Fruit fly (Drosophila melanogaster) whole organism, embryonic: ENCODE results near the gene CSN1b.

Experiments used
- B-H1 ChIP-seq: fragments of 200-800 bp; sonication (Bioruptor generic); IDR thresholded peaks from 3 replicates; pipeline ENCODE4 v1.3.6; 2022; ENCODE audit warnings: missing biosample characterization, missing genetic modification characterization
- C15 ChIP-seq: fragments of 200-800 bp; sonication (Bioruptor generic); IDR thresholded peaks from 3 replicates; pipeline ENCODE4 v1.3.6; 2022; ENCODE audit warnings: missing biosample characterization, missing genetic modification characterization
- CG10321 ChIP-seq: fragments of 200-800 bp; sonication (Bioruptor generic); IDR thresholded peaks from 2 replicates; pipeline ENCODE4 v1.3.6; 2022; ENCODE audit warnings: missing biosample characterization, missing genetic modification characterization
- CG10366 ChIP-seq: fragments of 200-800 bp; sonication (Bioruptor generic); IDR thresholded peaks from 2 replicates; pipeline ENCODE4 v1.3.6; 2022; ENCODE audit warnings: missing biosample characterization, missing genetic modification characterization
- CG10543 ChIP-seq: fragments of 200-800 bp; sonication (Bioruptor generic); optimal IDR thresholded peaks from 3 replicates; lab custom pipeline; 2017; ENCODE audit warnings: missing biosample characterization, mild to moderate bottlenecking, missing genetic modification characterization, moderate library complexity
- CG11085 ChIP-seq: fragments of 200-800 bp; sonication (Bioruptor generic); IDR thresholded peaks from 2 replicates; pipeline ENCODE4 v1.3.6; 2022; ENCODE audit warnings: missing biosample characterization, missing genetic modification characterization
- CG13624 ChIP-seq: fragments of 200-800 bp; sonication (Bioruptor generic); optimal IDR thresholded peaks from 2 replicates; lab custom pipeline; 2016; ENCODE audit warnings: missing biosample characterization, missing genetic modification characterization
- CG16863 ChIP-seq: fragments of 200-800 bp; sonication (Bioruptor generic); optimal IDR thresholded peaks from 3 replicates; lab custom pipeline; 2016; ENCODE audit warnings: missing biosample characterization, missing genetic modification characterization
- CG17359 ChIP-seq: fragments of 200-800 bp; sonication (Bioruptor generic); optimal IDR thresholded peaks from 3 replicates; lab custom pipeline; 2018; ENCODE audit warnings: missing biosample characterization, mild to moderate bottlenecking, missing genetic modification characterization, moderate library complexity
- CG2199 ChIP-seq: fragments of 200-800 bp; sonication (Bioruptor generic); IDR thresholded peaks from 3 replicates; pipeline ENCODE4 v1.3.6; 2022; ENCODE audit warnings: missing biosample characterization, missing genetic modification characterization
- CG33213 ChIP-seq: fragments of 200-800 bp; sonication (Bioruptor generic); optimal IDR thresholded peaks from 3 replicates; lab custom pipeline; 2016; ENCODE audit warnings: missing biosample characterization, missing genetic modification characterization
- CG34224 ChIP-seq: fragments of 200-800 bp; sonication (Bioruptor generic); IDR thresholded peaks from 3 replicates; pipeline ENCODE4 v1.3.6; 2022; ENCODE audit warnings: missing biosample characterization, missing genetic modification characterization; ENCODE audit not compliant: partially characterized antibody
- CG34422 ChIP-seq: fragments of 200-800 bp; sonication (Bioruptor generic); IDR thresholded peaks from 3 replicates; pipeline ENCODE4 v1.3.6; 2022; ENCODE audit warnings: missing biosample characterization, missing genetic modification characterization
- CG3838 ChIP-seq: fragments of 200-800 bp; sonication (Bioruptor generic); optimal IDR thresholded peaks from 3 replicates; lab custom pipeline; 2016; ENCODE audit warnings: missing biosample characterization, missing genetic modification characterization
- CG43689 ChIP-seq: fragments of 200-800 bp; sonication (Bioruptor generic); IDR thresholded peaks from 2 replicates; pipeline ENCODE4 v1.3.6; 2022; ENCODE audit warnings: missing biosample characterization, missing genetic modification characterization
- CG4404 ChIP-seq: fragments of 200-800 bp; sonication (Bioruptor generic); IDR thresholded peaks from 2 replicates; pipeline ENCODE4 v1.3.6; 2022; ENCODE audit warnings: missing biosample characterization, missing genetic modification characterization
- CG6689 ChIP-seq: fragments of 200-800 bp; sonication (Bioruptor generic); IDR thresholded peaks from 2 replicates; pipeline ENCODE4 v1.3.6; 2022; ENCODE audit warnings: missing biosample characterization, missing genetic modification characterization
- CG8281 ChIP-seq: fragments of 200-800 bp; sonication (Bioruptor generic); optimal IDR thresholded peaks from 2 replicates; lab custom pipeline; 2018; ENCODE audit warnings: missing biosample characterization, mild to moderate bottlenecking, missing genetic modification characterization, moderate library complexity
- CG8388 ChIP-seq: fragments of 200-800 bp; sonication (Bioruptor generic); optimal IDR thresholded peaks from 2 replicates; lab custom pipeline; 2019; ENCODE audit warnings: missing biosample characterization, mild to moderate bottlenecking, missing genetic modification characterization, moderate library complexity
- CG8478 ChIP-seq: fragments of >200 bp; optimal IDR thresholded peaks from 2 replicates; lab custom pipeline; 2018
- Camta ChIP-seq: fragments of 200-800 bp; sonication (Bioruptor generic); optimal IDR thresholded peaks from 2 replicates; lab custom pipeline; 2016; ENCODE audit warnings: missing biosample characterization, missing genetic modification characterization
- CoRest ChIP-seq: fragments of 200-800 bp; sonication (Bioruptor generic); optimal IDR thresholded peaks from 3 replicates; lab custom pipeline; 2018; ENCODE audit warnings: missing biosample characterization, mild to moderate bottlenecking, missing genetic modification characterization, moderate library complexity
- D ChIP-seq, 2 experiments: fragments of 200-800 bp in 1 of 2; fragments of >200 bp in 1 of 2; sonication (Bioruptor generic) in 1 of 2; optimal IDR thresholded peaks; 2 replicates in 1 of 2; 3 replicates in 1 of 2; lab custom pipeline; 2017; ENCODE audit warnings: mild to moderate bottlenecking in 1 of 2, missing biosample characterization in 1 of 2, missing genetic modification characterization in 1 of 2, missing genetic modification reagents in 1 of 2
- ERR ChIP-seq: fragments of 200-800 bp; sonication (Bioruptor generic); optimal IDR thresholded peaks from 2 replicates; lab custom pipeline; 2016; ENCODE audit warnings: missing biosample characterization, missing genetic modification characterization
- Eip74EF ChIP-seq, 2 experiments: fragments of 200-800 bp in 1 of 2; fragments of >200 bp in 1 of 2; sonication (Bioruptor generic) in 1 of 2; optimal IDR thresholded peaks; 2 replicates each; lab custom pipeline; 2017 to 2019; ENCODE audit warnings: missing biosample characterization in 2 of 2, missing genetic modification characterization in 2 of 2, mild to moderate bottlenecking in 1 of 2, moderate library complexity in 1 of 2
- H15 ChIP-seq: fragments of 200-800 bp; sonication (Bioruptor generic); IDR thresholded peaks from 3 replicates; pipeline ENCODE4 v1.3.6; 2022; ENCODE audit warnings: missing biosample characterization, missing genetic modification characterization
- Lim3 ChIP-seq: fragments of 200-800 bp; sonication (Bioruptor generic); IDR thresholded peaks from 2 replicates; pipeline ENCODE4 v1.3.6; 2022; ENCODE audit warnings: missing biosample characterization, missing genetic modification characterization
- Opbp ChIP-seq: fragments of 200-800 bp; sonication (Bioruptor generic); IDR thresholded peaks from 3 replicates; pipeline ENCODE4 v1.3.6; 2022; ENCODE audit warnings: missing biosample characterization, missing genetic modification characterization; ENCODE audit not compliant: partially characterized antibody
- Rfx ChIP-seq: fragments of 200-800 bp; sonication (Bioruptor generic); IDR thresholded peaks from 2 replicates; pipeline ENCODE4 v1.3.6; 2022; ENCODE audit warnings: missing biosample characterization, missing genetic modification characterization
- Six4 ChIP-seq: fragments of 200-800 bp; sonication (Bioruptor generic); optimal IDR thresholded peaks from 2 replicates; lab custom pipeline; 2016; ENCODE audit warnings: missing biosample characterization, missing genetic modification characterization
- Usf ChIP-seq: fragments of 200-800 bp; sonication (Bioruptor generic); optimal IDR thresholded peaks from 2 replicates; lab custom pipeline; 2017; ENCODE audit warnings: missing genotype, missing biosample characterization, missing genetic modification characterization
- Xbp1 ChIP-seq: fragments of 200-800 bp; sonication (Bioruptor generic); optimal IDR thresholded peaks from 3 replicates; lab custom pipeline; 2016; ENCODE audit warnings: missing biosample characterization, mild to moderate bottlenecking, missing genetic modification characterization
- ab ChIP-seq: fragments of 200-800 bp; sonication (Bioruptor generic); optimal IDR thresholded peaks from 2 replicates; lab custom pipeline; 2016; ENCODE audit warnings: missing biosample characterization, missing genetic modification characterization
- al ChIP-seq: fragments of 200-800 bp; sonication (Bioruptor generic); IDR thresholded peaks from 2 replicates; pipeline ENCODE4 v1.3.6; 2022; ENCODE audit warnings: missing biosample characterization, missing genetic modification characterization
- az2 ChIP-seq: fragments of 200-800 bp; sonication (Bioruptor generic); optimal IDR thresholded peaks from 3 replicates; lab custom pipeline; 2016; ENCODE audit warnings: missing biosample characterization, missing genetic modification characterization
- bab2 ChIP-seq: fragments of 200-800 bp; sonication (Bioruptor generic); optimal IDR thresholded peaks from 2 replicates; lab custom pipeline; 2016; ENCODE audit warnings: missing biosample characterization, missing genetic modification characterization
- bbx ChIP-seq: fragments of 200-800 bp; sonication (Bioruptor generic); IDR thresholded peaks from 2 replicates; pipeline ENCODE4 v1.3.6; 2022; ENCODE audit warnings: missing biosample characterization, missing genetic modification characterization; ENCODE audit not compliant: partially characterized antibody
- br ChIP-seq: fragments of >200 bp; optimal IDR thresholded peaks from 2 replicates; lab custom pipeline; 2017
- bsh ChIP-seq, 2 experiments: fragments of 200-800 bp; sonication (Bioruptor generic); optimal IDR thresholded peaks; 2 replicates each; lab custom pipeline; 2017 to 2018; ENCODE audit warnings: mild to moderate bottlenecking in 2 of 2, missing biosample characterization in 2 of 2, missing genetic modification characterization in 2 of 2, moderate library complexity in 1 of 2
- danr ChIP-seq: fragments of 200-800 bp; sonication (Bioruptor generic); IDR thresholded peaks from 2 replicates; pipeline ENCODE4 v1.3.6; 2022; ENCODE audit warnings: missing biosample characterization, missing genetic modification characterization
- gsb-n ChIP-seq: fragments of 200-800 bp; sonication (Bioruptor generic); optimal IDR thresholded peaks from 3 replicates; lab custom pipeline; 2018; ENCODE audit warnings: missing biosample characterization, mild to moderate bottlenecking, missing genetic modification characterization
- ham ChIP-seq: fragments of 200-800 bp; sonication (Bioruptor generic); IDR thresholded peaks from 2 replicates; pipeline ENCODE4 v1.3.6; 2022; ENCODE audit warnings: missing biosample characterization, missing genetic modification characterization
- kah ChIP-seq: fragments of 200-800 bp; sonication (Bioruptor generic); optimal IDR thresholded peaks from 2 replicates; lab custom pipeline; 2018; ENCODE audit warnings: missing biosample characterization, mild to moderate bottlenecking, missing genetic modification characterization
- lbe ChIP-seq: fragments of 200-800 bp; sonication (Bioruptor generic); optimal IDR thresholded peaks from 2 replicates; lab custom pipeline; 2016; ENCODE audit warnings: missing biosample characterization, mild to moderate bottlenecking, missing genetic modification characterization
- pan ChIP-seq, 4 experiments: fragments of >200 bp in 3 of 4; fragments of 200-800 bp in 1 of 4; sonication (Bioruptor generic) in 1 of 4; optimal IDR thresholded peaks in 3 of 4; IDR thresholded peaks in 1 of 4; 2 replicates each; pipeline versions ENCODE4 v1.3.6 to Lab custom; 2017 to 2022; ENCODE audit warnings: missing biosample characterization in 2 of 4, missing genetic modification characterization in 2 of 4, mixed read lengths in 1 of 4
- phol ChIP-seq: fragments of 200-800 bp; sonication (Bioruptor generic); optimal IDR thresholded peaks from 3 replicates; lab custom pipeline; 2018; ENCODE audit warnings: missing biosample characterization, mild to moderate bottlenecking, missing genetic modification characterization, moderate library complexity
- pnt ChIP-seq: fragments of 200-800 bp; sonication (Bioruptor generic); optimal IDR thresholded peaks from 3 replicates; lab custom pipeline; 2016; ENCODE audit warnings: missing biosample characterization, missing genetic modification characterization
- repo ChIP-seq: fragments of 200-800 bp; sonication (Bioruptor generic); optimal IDR thresholded peaks from 2 replicates; lab custom pipeline; 2016; ENCODE audit warnings: missing biosample characterization, missing genetic modification characterization
- ssp ChIP-seq: fragments of 200-800 bp; sonication (Bioruptor generic); IDR thresholded peaks from 2 replicates; pipeline ENCODE4 v1.3.6; 2022; ENCODE audit warnings: missing biosample characterization, missing genetic modification characterization
- tin ChIP-seq: fragments of 200-800 bp; sonication (Bioruptor generic); optimal IDR thresholded peaks from 3 replicates; lab custom pipeline; 2016; ENCODE audit warnings: missing biosample characterization, missing genetic modification characterization
- vnd ChIP-seq: fragments of 200-800 bp; sonication (Bioruptor generic); IDR thresholded peaks from 3 replicates; pipeline ENCODE4 v1.3.6; 2022; ENCODE audit warnings: missing biosample characterization, missing genetic modification characterization; ENCODE audit not compliant: partially characterized antibody

The CSN1b gene

DNA sequence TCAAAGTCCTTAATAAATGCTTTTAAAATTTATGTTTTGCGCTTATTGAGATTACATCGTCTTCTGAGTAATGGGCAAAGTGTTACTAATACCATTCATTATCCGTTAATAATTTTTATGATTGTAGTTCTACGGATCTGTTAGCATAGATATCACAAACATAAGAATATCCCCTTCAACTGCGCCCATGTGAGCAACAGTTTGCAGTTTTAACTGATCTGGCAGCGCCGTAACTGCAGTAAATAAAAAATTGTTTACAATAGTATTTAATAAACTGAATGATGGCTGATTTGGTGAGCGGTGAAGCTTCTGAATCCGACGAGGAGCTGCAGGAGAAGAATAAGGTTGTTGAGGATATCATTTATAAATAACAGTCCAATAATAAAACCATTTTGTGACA lies 34.7 kb downstream of the CSN1b start, which contains the start of gene Blos3 (continued):
- TF ChIP-seq CG10543 (GFP tag; lab: Kevin White, UChicago) = no peak
- TF ChIP-seq lbe (GFP tag; lab: Kevin White, UChicago) = peak; percentile 65
- TF ChIP-seq CG4404 = no peak
- peak; percentile 15; the same call in 1 of the 2 replicates for TF ChIP-seq al (GFP tag; lab: Robert Waterston, UW)
- TF ChIP-seq CG2199 (GFP tag; lab: Robert Waterston, UW) = no peak
- no peak for TF ChIP-seq ab (GFP tag; lab: Kevin White, UChicago)
- TF ChIP-seq bbx (GFP tag; lab: Robert Waterston, UW) = no peak
- TF ChIP-seq C15 = no peak
- TF ChIP-seq CoRest = peak; percentile 54
- TF ChIP-seq CG33213 = peak; percentile 57
- TF ChIP-seq tin (GFP tag; lab: Kevin White, UChicago) = peak; percentile 50
- TF ChIP-seq CG43689 = no peak
- TF ChIP-seq CG11085 (GFP tag; lab: Robert Waterston, UW) = 0 out of 2 replicates have a peak, but pooled peaks have one; percentile 27
- TF ChIP-seq Six4 = peak; percentile 21
- no peak for TF ChIP-seq CG8478 (lab: Kevin White, UChicago)
- TF ChIP-seq ssp (GFP tag; lab: Robert Waterston, UW) = no peak
- no peak for TF ChIP-seq D (optimal IDR thresholded peaks at IDR 0.05; lab: Kevin White, UChicago)
- TF ChIP-seq D (GFP tag; optimal IDR thresholded peaks at IDR 0.05; lab: Kevin White, UChicago) = no peak
- TF ChIP-seq az2 (GFP tag; lab: Kevin White, UChicago) = peak; percentile 62
- no peak for TF ChIP-seq Opbp (GFP tag; lab: Robert Waterston, UW)
- TF ChIP-seq repo (GFP tag; lab: Kevin White, UChicago) = peak; percentile 32
- no peak for TF ChIP-seq CG8388 (GFP tag; lab: Kevin White, UChicago)
- peak; percentile 16 for TF ChIP-seq CG3838 (GFP tag; lab: Kevin White, UChicago)
- peak; percentile 29 for TF ChIP-seq bab2 (GFP tag; lab: Kevin White, UChicago)
- TF ChIP-seq kah (GFP tag; lab: Kevin White, UChicago) = peak; percentile 69
- 0 out of 3 replicates have a peak, but pooled peaks have one; percentile 33 for TF ChIP-seq H15 (GFP tag; lab: Robert Waterston, UW)
- TF ChIP-seq phol (tag; lab: Kevin White, UChicago) = peak; percentile 53
- no peak for TF ChIP-seq ERR (GFP tag; lab: Kevin White, UChicago)
- TF ChIP-seq danr = 0 out of 2 replicates have a peak, but pooled peaks have one; percentile 6
- TF ChIP-seq Usf (GFP tag; lab: Kevin White, UChicago) = no peak
- TF ChIP-seq pan (optimal IDR thresholded peaks at IDR 0.05; lab: Kevin White, UChicago) = no peak
- no peak for TF ChIP-seq pan (GFP tag; optimal IDR thresholded peaks at IDR 0.05 in 1 of 2, IDR thresholded peaks at IDR 0.05 in 1 of 2)
- TF ChIP-seq CG34224 (GFP tag; lab: Robert Waterston, UW) = no peak
- no peak for TF ChIP-seq Eip74EF (GFP tag; optimal IDR thresholded peaks at IDR 0.05; lab: Kevin White, UChicago)
- no peak for TF ChIP-seq br (lab: Kevin White, UChicago)
- TF ChIP-seq CG6689 (GFP tag; lab: Robert Waterston, UW) = peak; percentile 42; the same call in 1 of the 2 replicates
- TF ChIP-seq Camta (GFP tag; lab: Kevin White, UChicago) = peak; percentile 37
- no peak for TF ChIP-seq CG10366 (GFP tag; lab: Robert Waterston, UW)
- TF ChIP-seq Xbp1 = peak; percentile 61
- TF ChIP-seq CG10321 (GFP tag; lab: Robert Waterston, UW) = no peak
- TF ChIP-seq CG34422 (GFP tag; lab: Robert Waterston, UW) = peak; percentile 25; the same call in 1 of the 3 replicates
- no peak for TF ChIP-seq ham
- peak; percentile 62 for TF ChIP-seq CG13624 (GFP tag; lab: Kevin White, UChicago)
- peak; percentile 13 for TF ChIP-seq gsb-n (tag; lab: Kevin White, UChicago)
- peak; percentile 50 for TF ChIP-seq CG16863 (GFP tag; lab: Kevin White, UChicago)
- TF ChIP-seq Rfx (GFP tag; lab: Robert Waterston, UW) = peak; percentile 52; the same call in 1 of the 2 replicates
- TF ChIP-seq CG8281 (tag; lab: Kevin White, UChicago) = no peak
- TF ChIP-seq CG17359 (tag; lab: Kevin White, UChicago) = peak; percentile 58
- peak; percentile 60 for TF ChIP-seq pnt (GFP tag; lab: Kevin White, UChicago)
- TF ChIP-seq B-H1 (GFP tag; lab: Robert Waterston, UW) = no peak
- TF ChIP-seq Lim3 (GFP tag; lab: Robert Waterston, UW) = no peak
- no peak for TF ChIP-seq vnd (GFP tag; lab: Robert Waterston, UW)
- peak in 1 of 2 experiments; percentile 40 for TF ChIP-seq bsh (GFP tag; optimal IDR thresholded peaks at IDR 0.05; lab: Kevin White, UChicago)
